Fruit fly (Drosophila melanogaster): Measurements from ENCODE around the gene emc.

emc gene

DNA sequence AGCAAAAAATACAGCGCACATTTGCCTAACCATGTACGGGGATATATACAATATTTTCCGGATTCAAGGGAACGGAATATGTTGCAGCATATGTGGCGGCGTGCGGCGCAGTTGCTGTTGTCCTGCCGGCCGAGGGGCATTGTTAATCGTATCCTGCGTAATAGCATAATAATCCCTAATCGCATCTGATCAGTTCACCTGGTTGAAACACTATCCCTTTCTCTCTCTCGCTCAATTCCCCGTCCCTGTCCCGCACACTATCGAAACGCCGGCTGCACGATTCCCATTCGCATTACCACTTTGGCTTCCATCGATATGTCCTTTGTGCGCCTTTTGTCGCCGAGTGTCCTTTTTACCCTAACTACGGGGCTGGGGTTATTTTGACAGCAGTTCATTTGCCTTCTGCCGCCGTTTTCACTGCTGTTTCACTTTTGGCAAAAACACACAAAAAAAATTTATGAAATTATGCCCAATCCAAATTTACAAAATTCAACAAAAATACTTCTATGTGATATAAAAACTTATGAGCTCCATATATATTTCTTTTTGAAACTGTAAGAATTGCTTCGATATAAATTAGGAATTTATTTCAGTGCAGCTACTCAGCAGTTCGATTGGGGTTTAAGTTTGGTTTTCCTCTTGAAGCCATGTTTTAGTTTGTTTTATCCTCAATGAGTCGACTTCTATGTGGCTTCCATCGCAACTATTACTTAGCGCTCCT is 3.8 kb upstream of the emc start (continued):
- TF ChIP-seq CG4854 (GFP tag; optimal IDR thresholded peaks at IDR 0.05), result peak; percentile 50
- TF ChIP-seq CG2678 (tag; optimal IDR thresholded peaks at IDR 0.05), result peak; percentile 43
- TF ChIP-seq dm (GFP tag; optimal IDR thresholded peaks at IDR 0.05), result no peak
- TF ChIP-seq yki (optimal IDR thresholded peaks at IDR 0.05), result no peak
- TF ChIP-seq sim (GFP tag; IDR thresholded peaks at IDR 0.05), result no peak
- TF ChIP-seq peb (GFP tag; IDR thresholded peaks at IDR 0.05), result no peak
- TF ChIP-seq CG10267 (tag; optimal IDR thresholded peaks at IDR 0.05), result peak; percentile 82
- TF ChIP-seq CG3163 (GFP tag; optimal IDR thresholded peaks at IDR 0.05), result no peak
- TF ChIP-seq MTF-1 (GFP tag; optimal IDR thresholded peaks at IDR 0.05; ENCODE audit: borderline replicate concordance), result no peak
- no peak; the same call in 1 of the 2 replicates for TF ChIP-seq CG8765 (GFP tag; IDR thresholded peaks at IDR 0.05)
- peak; percentile 3 for TF ChIP-seq CG33213 (GFP tag; optimal IDR thresholded peaks at IDR 0.05)
- TF ChIP-seq CG17359 (tag; optimal IDR thresholded peaks at IDR 0.05), result peak; percentile 25
- TF ChIP-seq CG3407 (GFP tag; optimal IDR thresholded peaks at IDR 0.05), result peak; percentile 44
- peak; percentile 67 for TF ChIP-seq CG31441 (GFP tag; IDR thresholded peaks at IDR 0.05)
- TF ChIP-seq Blimp-1 (GFP tag; optimal IDR thresholded peaks at IDR 0.05), result peak; percentile 49
- TF ChIP-seq CG14710 (tag; optimal IDR thresholded peaks at IDR 0.05), result peak; percentile 64
- TF ChIP-seq chif (GFP tag; optimal IDR thresholded peaks at IDR 0.05), result peak; percentile 20 to 62
- peak; percentile 56 for TF ChIP-seq CG11504 (tag; optimal IDR thresholded peaks at IDR 0.05)
- TF ChIP-seq Camta (GFP tag; optimal IDR thresholded peaks at IDR 0.05), result peak; percentile 35
- TF ChIP-seq CG13123 (GFP tag; optimal IDR thresholded peaks at IDR 0.05), result no peak
- no peak for TF ChIP-seq dan (GFP tag; IDR thresholded peaks at IDR 0.05)
- peak; percentile 39 for TF ChIP-seq Xbp1 (GFP tag; optimal IDR thresholded peaks at IDR 0.05)
- TF ChIP-seq CG9215 (GFP tag; IDR thresholded peaks at IDR 0.05), result no peak
- TF ChIP-seq gro (GFP tag; optimal IDR thresholded peaks at IDR 0.05), result no peak
- peak; percentile 4 to 16 for TF ChIP-seq Hr51 (GFP tag; optimal IDR thresholded peaks at IDR 0.05)
- no peak for TF ChIP-seq CG15011 (GFP tag; optimal IDR thresholded peaks at IDR 0.05)
- TF ChIP-seq CG34376 (GFP tag; optimal IDR thresholded peaks at IDR 0.05), result no peak
- no peak for TF ChIP-seq CG6683 (GFP tag; optimal IDR thresholded peaks at IDR 0.05)
- TF ChIP-seq CG3838 (GFP tag; optimal IDR thresholded peaks at IDR 0.05), result no peak
- no peak for TF ChIP-seq Lhr (GFP tag; optimal IDR thresholded peaks at IDR 0.05)
- TF ChIP-seq Gsc (GFP tag; IDR thresholded peaks at IDR 0.05), result no peak
- TF ChIP-seq trem (tag; optimal IDR thresholded peaks at IDR 0.05), result peak; percentile 60
- peak; percentile 68 for TF ChIP-seq CG1832 (GFP tag; optimal IDR thresholded peaks at IDR 0.05)
- TF ChIP-seq ci (GFP tag; IDR thresholded peaks at IDR 0.05), result 0 out of 3 replicates have a peak, but pooled peaks have one; percentile 27
- no peak for TF ChIP-seq Ada2b (GFP tag; IDR thresholded peaks at IDR 0.05)
- TF ChIP-seq zen (tag; optimal IDR thresholded peaks at IDR 0.05), result peak; percentile 60
- no peak for TF ChIP-seq Dp (GFP tag; optimal IDR thresholded peaks at IDR 0.05)
- TF ChIP-seq jigr1 (GFP tag; IDR thresholded peaks at IDR 0.05), result no peak
- no peak for TF ChIP-seq klu (GFP tag; IDR thresholded peaks at IDR 0.05)
- no peak for TF ChIP-seq luna (GFP tag; optimal IDR thresholded peaks at IDR 0.05)
- no peak for TF ChIP-seq Fer2 (tag; optimal IDR thresholded peaks at IDR 0.05)
- peak; percentile 64 for TF ChIP-seq CG12391 (tag; optimal IDR thresholded peaks at IDR 0.05)
- TF ChIP-seq ATbp (GFP tag; optimal IDR thresholded peaks at IDR 0.05), result no peak
- no peak for TF ChIP-seq CG6654 (GFP tag; optimal IDR thresholded peaks at IDR 0.05)
- TF ChIP-seq CG6689 (GFP tag; IDR thresholded peaks at IDR 0.05), result peak; percentile 39; the same call in 1 of the 2 replicates
- TF ChIP-seq sqz (GFP tag; optimal IDR thresholded peaks at IDR 0.05), result no peak
- TF ChIP-seq Fer3 (tag; optimal IDR thresholded peaks at IDR 0.05), result no peak
- no peak for TF ChIP-seq HmgZ (tag; optimal IDR thresholded peaks at IDR 0.05)
- TF ChIP-seq pb (GFP tag; optimal IDR thresholded peaks at IDR 0.05), result no peak
- TF ChIP-seq Ssrp (tag; optimal IDR thresholded peaks at IDR 0.05), result peak; percentile 44
